Worm (Caenorhabditis elegans) whole organism, L4 larva: ENCODE results near the gene cyp-14A2.

Experiments used
- aha-1 ChIP-seq: fragments of 150-350 bp; peaks from one replicate; lab custom pipeline; 2014; ENCODE audit warnings: missing biosample characterization, missing genetic modification characterization
- aly-2 ChIP-seq: sonication (generic microtip); optimal IDR thresholded peaks from 2 replicates; lab custom pipeline; 2018; ENCODE audit warnings: missing biosample characterization, missing genetic modification characterization
- ceh-32 ChIP-seq: sonication (generic microtip); optimal IDR thresholded peaks from 2 replicates; lab custom pipeline; 2016; ENCODE audit warnings: mild to moderate bottlenecking, missing genetic modification characterization, missing compliant biosample characterization; ENCODE audit not compliant: poor library complexity
- egl-27 ChIP-seq: sonication (generic microtip); optimal IDR thresholded peaks from 3 replicates; lab custom pipeline; 2017; ENCODE audit warnings: missing biosample characterization, missing genetic modification reagents, missing genetic modification characterization
- fos-1 ChIP-seq: fragments of 150-350 bp; optimal IDR thresholded peaks from 2 replicates; lab custom pipeline; 2014; ENCODE audit warnings: missing biosample characterization, missing genetic modification characterization
- mdt-29 ChIP-seq: fragments of 200-800 bp; sonication (Bioruptor generic); IDR thresholded peaks from 2 replicates; pipeline ENCODE4 v1.3.6; 2022; ENCODE audit warnings: missing genetic modification reagents, missing genetic modification characterization, missing compliant biosample characterization
- nhr-237 ChIP-seq: sonication (generic microtip); optimal IDR thresholded peaks from 2 replicates; lab custom pipeline; 2017; ENCODE audit warnings: missing biosample characterization, missing genetic modification characterization
- skn-1 ChIP-seq: fragments of 150-350 bp; optimal IDR thresholded peaks from 2 replicates; lab custom pipeline; 2014; ENCODE audit warnings: missing biosample characterization, missing genetic modification characterization
- snpc-1.2 ChIP-seq: fragments of 200-800 bp; sonication (Bioruptor generic); IDR thresholded peaks from 2 replicates; pipeline ENCODE4 v1.3.6; 2022; ENCODE audit warnings: missing genetic modification reagents, missing genetic modification characterization, missing compliant biosample characterization
- snpc-4 ChIP-seq: fragments of 150-350 bp; optimal IDR thresholded peaks from 2 replicates; lab custom pipeline; 2014; ENCODE audit warnings: missing biosample characterization, missing genetic modification characterization
- spr-3 ChIP-seq: fragments of 200-800 bp; sonication (Bioruptor generic); optimal IDR thresholded peaks from 2 replicates; lab custom pipeline; 2018; ENCODE audit warnings: mild to moderate bottlenecking, missing genetic modification characterization, missing compliant biosample characterization

DNA sequence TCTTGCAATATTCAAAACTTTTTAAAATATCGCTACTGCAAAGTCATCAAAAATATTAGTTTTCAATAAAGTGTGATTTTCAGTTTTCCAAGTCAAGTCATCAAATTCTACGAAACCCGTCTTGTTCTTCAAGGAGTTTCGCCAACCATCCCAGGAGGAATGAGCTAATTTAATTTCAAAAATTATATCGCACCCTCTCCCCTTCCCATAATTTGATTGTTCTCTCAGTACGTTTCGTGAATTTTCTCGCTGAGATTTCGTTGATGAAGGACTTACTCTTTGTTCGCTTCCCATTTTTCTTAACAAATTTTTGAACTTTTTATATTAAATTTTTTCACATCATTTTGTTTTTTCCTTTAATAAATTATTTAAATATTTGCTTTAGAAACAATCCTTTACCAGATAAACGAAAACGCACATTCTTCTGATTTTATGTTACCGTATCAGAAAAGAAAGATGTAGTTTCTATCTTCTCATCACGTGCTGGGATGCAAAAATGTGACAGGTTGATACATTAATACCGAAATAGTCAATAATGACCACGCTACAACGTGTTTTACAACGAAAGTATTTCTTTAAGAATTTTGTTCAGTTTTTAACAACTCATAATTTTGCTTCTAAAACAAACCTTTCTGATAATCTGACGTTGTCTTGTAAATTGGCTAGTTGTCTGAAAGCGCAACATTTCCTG lies 22.7 kb downstream of the cyp-14A2 start:
- no peak for TF ChIP-seq snpc-4 (tag; lab: Kevin White, UChicago)
- TF ChIP-seq fos-1 (tag; lab: Kevin White, UChicago) = no peak
- TF ChIP-seq egl-27 (tag; lab: Kevin White, UChicago) = no peak
- TF ChIP-seq snpc-1.2 (GFP tag; lab: Robert Waterston, UW) = no peak
- TF ChIP-seq aha-1 (tag; lab: Kevin White, UChicago) = no peak
- no peak for TF ChIP-seq nhr-237
- no peak for TF ChIP-seq ceh-32 (tag; lab: Kevin White, UChicago)
- no peak for TF ChIP-seq spr-3
- TF ChIP-seq mdt-29 (GFP tag; lab: Robert Waterston, UW) = no peak
- no peak for TF ChIP-seq aly-2 (tag; lab: Kevin White, UChicago)
- no peak for TF ChIP-seq skn-1 (tag; lab: Kevin White, UChicago)
